Worm (Caenorhabditis elegans) whole organism, midembryonic: Measurements from ENCODE around the gene T16G1.2.

Experiments used
- ref-1 ChIP-seq: fragments of 200-800 bp; sonication (Bioruptor generic); conservative IDR thresholded peaks from 2 replicates; pipeline ENCODE4 v1.3.6; 2022; ENCODE audit warnings: missing genetic modification reagents, missing genetic modification characterization, missing compliant biosample characterization
- ztf-23 ChIP-seq: fragments of 200-800 bp; sonication (Bioruptor generic); IDR thresholded peaks from 2 replicates; pipeline ENCODE4 v1.3.6; 2022; ENCODE audit warnings: missing genetic modification reagents, missing genetic modification characterization, missing compliant biosample characterization

- TF ChIP-seq ref-1 (GFP tag; lab: Robert Waterston, UW) (no peak), ztf-23 (GFP tag; lab: Robert Waterston, UW) (no peak)
Observed at ce11 chrV:12885860-12886259, 43.4 kb upstream of the T16G1.2 start, which contains the start of gene glb-24.
